Fruit fly (Drosophila melanogaster): ENCODE results near the gene CG15747.

The CG15747 gene

DNA sequence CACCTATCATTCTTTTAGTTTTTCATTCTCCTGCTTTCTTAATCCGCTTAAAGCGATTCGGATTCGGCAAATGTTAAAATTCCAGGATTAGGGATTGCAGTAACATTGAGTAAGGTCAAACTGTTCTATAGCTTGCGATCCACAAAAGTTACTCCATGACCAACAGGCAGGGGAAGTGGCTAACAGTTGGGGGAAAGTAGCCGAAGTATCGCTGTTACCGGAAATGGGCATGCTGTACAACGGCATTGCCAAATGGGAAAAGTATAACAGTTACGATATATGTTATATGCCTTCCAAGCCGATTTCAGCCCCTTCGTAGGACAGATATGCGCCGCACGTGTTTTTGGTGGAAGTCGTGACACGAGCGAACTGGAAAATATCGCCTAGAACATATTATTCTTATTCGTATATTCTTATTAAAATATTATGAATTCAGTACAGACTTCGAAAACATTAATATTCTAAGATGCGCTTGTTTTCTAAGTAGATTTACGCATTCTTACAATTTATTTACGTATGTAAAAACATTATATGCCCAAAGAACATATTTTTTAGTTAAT lies 20.2 kb downstream of the CG15747 start (continued):
- no peak for TF ChIP-seq CG8388 (GFP tag; optimal IDR thresholded peaks at IDR 0.05)
- no peak for TF ChIP-seq Usf (GFP tag; optimal IDR thresholded peaks at IDR 0.05)
- TF ChIP-seq phol (tag; optimal IDR thresholded peaks at IDR 0.05) = no peak
- TF ChIP-seq CG1792 (GFP tag; optimal IDR thresholded peaks at IDR 0.05) = no peak
- TF ChIP-seq Adf1 (GFP tag; IDR thresholded peaks at IDR 0.05) = no peak
- TF ChIP-seq fd64A (GFP tag; optimal IDR thresholded peaks at IDR 0.05) = no peak
- no peak for TF ChIP-seq Xbp1 (GFP tag; optimal IDR thresholded peaks at IDR 0.05)
- no peak for TF ChIP-seq CG8765 (GFP tag; IDR thresholded peaks at IDR 0.05)
- no peak for TF ChIP-seq Elba2 (GFP tag; optimal IDR thresholded peaks at IDR 0.05)
- TF ChIP-seq CG12236 (GFP tag; optimal IDR thresholded peaks at IDR 0.05) = no peak
- no peak for TF ChIP-seq org-1 (GFP tag; optimal IDR thresholded peaks at IDR 0.05)
- no peak for TF ChIP-seq CG11093 (GFP tag; IDR thresholded peaks at IDR 0.05)
- TF ChIP-seq CG9932 (GFP tag; IDR thresholded peaks at IDR 0.05) = no peak
- TF ChIP-seq tup (GFP tag; optimal IDR thresholded peaks at IDR 0.05) = no peak
- TF ChIP-seq C15 (GFP tag; IDR thresholded peaks at IDR 0.05) = no peak
- TF ChIP-seq CG34422 (GFP tag; IDR thresholded peaks at IDR 0.05) = no peak
- TF ChIP-seq chif (GFP tag; optimal IDR thresholded peaks at IDR 0.05) = no peak
- TF ChIP-seq Myb (GFP tag; optimal IDR thresholded peaks at IDR 0.05) = no peak
- TF ChIP-seq otp (GFP tag; IDR thresholded peaks at IDR 0.05) = no peak
- TF ChIP-seq CG11247 (GFP tag; IDR thresholded peaks at IDR 0.05) = no peak
- TF ChIP-seq CG1832 (GFP tag; optimal IDR thresholded peaks at IDR 0.05) = no peak
- TF ChIP-seq CG18764 (GFP tag; optimal IDR thresholded peaks at IDR 0.05) = no peak
- TF ChIP-seq Bgb (GFP tag; IDR thresholded peaks at IDR 0.05; ENCODE audit: partially characterized antibody) = no peak
- TF ChIP-seq CG4730 (GFP tag; IDR thresholded peaks at IDR 0.05) = no peak
- no peak for TF ChIP-seq CG17186 (GFP tag; optimal IDR thresholded peaks at IDR 0.05)
- no peak for TF ChIP-seq CG12391 (tag; optimal IDR thresholded peaks at IDR 0.05)
- no peak for TF ChIP-seq fru (optimal IDR thresholded peaks at IDR 0.05)
- TF ChIP-seq Tbp (GFP tag; optimal IDR thresholded peaks at IDR 0.05) = no peak
- TF ChIP-seq CG33557 (GFP tag; optimal IDR thresholded peaks at IDR 0.05) = no peak
- no peak for TF ChIP-seq emc (GFP tag; optimal IDR thresholded peaks at IDR 0.05)
- TF ChIP-seq CG15479 (GFP tag; optimal IDR thresholded peaks at IDR 0.05) = no peak
- TF ChIP-seq dpn (GFP tag; optimal IDR thresholded peaks at IDR 0.05) = no peak
- no peak for TF ChIP-seq CG8290 (GFP tag; optimal IDR thresholded peaks at IDR 0.05)
- no peak for TF ChIP-seq CG8290 (tag; optimal IDR thresholded peaks at IDR 0.05)
- no peak for TF ChIP-seq CG3065 (GFP tag; optimal IDR thresholded peaks at IDR 0.05)
- TF ChIP-seq ap (GFP tag; IDR thresholded peaks at IDR 0.05) = no peak
- TF ChIP-seq btn (GFP tag; optimal IDR thresholded peaks at IDR 0.05) = no peak
- no peak for TF ChIP-seq nerfin-1 (tag; optimal IDR thresholded peaks at IDR 0.05)
- no peak for TF ChIP-seq CG3838 (GFP tag; optimal IDR thresholded peaks at IDR 0.05)
- no peak for TF ChIP-seq kah (GFP tag; optimal IDR thresholded peaks at IDR 0.05)
- TF ChIP-seq peb (GFP tag; IDR thresholded peaks at IDR 0.05) = no peak
- TF ChIP-seq zen2 (GFP tag; IDR thresholded peaks at IDR 0.05; ENCODE audit: partially characterized antibody) = no peak; the same call in 2 of the 3 replicates
- peak; percentile 62; the same call in 2 of the 3 replicates for TF ChIP-seq knrl (GFP tag; IDR thresholded peaks at IDR 0.05; ENCODE audit: partially characterized antibody)
- no peak for TF ChIP-seq Ravus (GFP tag; IDR thresholded peaks at IDR 0.05)
- no peak for TF ChIP-seq CHES-1-like (GFP tag; optimal IDR thresholded peaks at IDR 0.05)
- TF ChIP-seq MESR4 (GFP tag; optimal IDR thresholded peaks at IDR 0.05) = no peak
- TF ChIP-seq aop (GFP tag; IDR thresholded peaks at IDR 0.05) = no peak
- no peak for TF ChIP-seq Gsc (GFP tag; IDR thresholded peaks at IDR 0.05)
- TF ChIP-seq z (GFP tag; IDR thresholded peaks at IDR 0.05) = no peak
- no peak for TF ChIP-seq Dref (GFP tag; IDR thresholded peaks at IDR 0.05)
- TF ChIP-seq nerfin-2 (GFP tag; IDR thresholded peaks at IDR 0.05; ENCODE audit: partially characterized antibody) = peak; percentile 50; the same call in 1 of the 2 replicates
- TF ChIP-seq Atf6 (GFP tag; IDR thresholded peaks at IDR 0.05) = no peak
- TF ChIP-seq Sox100B (GFP tag; optimal IDR thresholded peaks at IDR 0.05) = no peak
